Fruit fly (Drosophila melanogaster) whole organism, embryonic: ENCODE results near the gene Tomosyn.
A peak's percentile ranks its signal among the peaks of the same experiment; 100 is the strongest.

Source experiments
- B-H2 ChIP-seq: fragments of 200-800 bp; sonication (Bioruptor generic); optimal IDR thresholded peaks from 2 replicates; lab custom pipeline; 2018; ENCODE audit warnings: missing biosample characterization, mild to moderate bottlenecking, missing genetic modification characterization
- CG10147 ChIP-seq: fragments of 200-800 bp; sonication (Bioruptor generic); optimal IDR thresholded peaks from 2 replicates; lab custom pipeline; 2019; ENCODE audit warnings: missing biosample characterization, mild to moderate bottlenecking, missing genetic modification characterization, moderate library complexity
- CG10959 ChIP-seq: fragments of 200-800 bp; sonication (Bioruptor generic); IDR thresholded peaks from 2 replicates; pipeline ENCODE4 v1.3.6; 2022; ENCODE audit warnings: missing biosample characterization, missing genetic modification characterization
- CG11560 ChIP-seq: fragments of 200-800 bp; sonication (Bioruptor generic); IDR thresholded peaks from 3 replicates; pipeline ENCODE4 v1.3.6; 2022; ENCODE audit warnings: missing biosample characterization, missing genetic modification characterization
- CG12299 ChIP-seq: fragments of 200-800 bp; sonication (Bioruptor generic); optimal IDR thresholded peaks from 2 replicates; lab custom pipeline; 2018; ENCODE audit warnings: missing biosample characterization, mild to moderate bottlenecking, missing genetic modification characterization
- CG13424 ChIP-seq: fragments of 200-800 bp; sonication (Bioruptor generic); optimal IDR thresholded peaks from 2 replicates; lab custom pipeline; 2019; ENCODE audit warnings: missing biosample characterization, mild to moderate bottlenecking, missing genetic modification characterization, moderate library complexity
- CG15269 ChIP-seq: fragments of 200-800 bp; sonication (Bioruptor generic); optimal IDR thresholded peaks from 2 replicates; lab custom pipeline; 2018; ENCODE audit warnings: missing biosample characterization, mild to moderate bottlenecking, missing genetic modification characterization, moderate library complexity
- CG17361 ChIP-seq: fragments of 200-800 bp; sonication (Bioruptor generic); IDR thresholded peaks from 3 replicates; pipeline ENCODE4 v1.3.6; 2022; ENCODE audit warnings: missing biosample characterization, missing genetic modification characterization
- CG1832 ChIP-seq: fragments of 200-800 bp; sonication (Bioruptor generic); optimal IDR thresholded peaks from 2 replicates; lab custom pipeline; 2017; ENCODE audit warnings: missing biosample characterization, mild to moderate bottlenecking, missing genetic modification characterization, inconsistent platforms
- CG18476 ChIP-seq: fragments of 200-800 bp; sonication (Bioruptor generic); optimal IDR thresholded peaks from 2 replicates; lab custom pipeline; 2016; ENCODE audit warnings: missing biosample characterization, mild to moderate bottlenecking, missing genetic modification characterization
- CG18599 ChIP-seq: fragments of 200-800 bp; sonication (Bioruptor generic); optimal IDR thresholded peaks from 3 replicates; lab custom pipeline; 2017; ENCODE audit warnings: missing biosample characterization, missing genetic modification characterization, mild to moderate bottlenecking, moderate library complexity, missing genetic modification reagents
- CG30403 ChIP-seq: fragments of 200-800 bp; sonication (Bioruptor generic); optimal IDR thresholded peaks from 3 replicates; lab custom pipeline; 2016; ENCODE audit warnings: missing biosample characterization, missing genetic modification characterization
- CG31441 ChIP-seq: fragments of 200-800 bp; sonication (Bioruptor generic); IDR thresholded peaks from 2 replicates; pipeline ENCODE4 v1.3.6; 2022; ENCODE audit warnings: missing biosample characterization, missing genetic modification characterization
- CG3995 ChIP-seq: fragments of 200-800 bp; sonication (Bioruptor generic); optimal IDR thresholded peaks from 3 replicates; lab custom pipeline; 2016; ENCODE audit warnings: missing biosample characterization, missing genetic modification characterization
- CG43689 ChIP-seq: fragments of 200-800 bp; sonication (Bioruptor generic); IDR thresholded peaks from 2 replicates; pipeline ENCODE4 v1.3.6; 2022; ENCODE audit warnings: missing biosample characterization, missing genetic modification characterization
- CG4617 ChIP-seq: fragments of 200-800 bp; sonication (Bioruptor generic); optimal IDR thresholded peaks from 3 replicates; lab custom pipeline; 2016; ENCODE audit warnings: missing biosample characterization, missing genetic modification characterization, borderline replicate concordance
- CG6254 ChIP-seq: fragments of 200-800 bp; sonication (Bioruptor generic); optimal IDR thresholded peaks from 3 replicates; lab custom pipeline; 2017; ENCODE audit warnings: mild to moderate bottlenecking, missing biosample characterization, missing genetic modification reagents, missing genetic modification characterization
- CG6272 ChIP-seq: fragments of 200-800 bp; sonication (Bioruptor generic); IDR thresholded peaks from 2 replicates; pipeline ENCODE4 v1.3.6; 2022; ENCODE audit warnings: missing biosample characterization, missing genetic modification characterization
- D19B ChIP-seq: fragments of 200-800 bp; sonication (Bioruptor generic); optimal IDR thresholded peaks from 2 replicates; lab custom pipeline; 2017; ENCODE audit warnings: missing biosample characterization, mild to moderate bottlenecking, missing genetic modification characterization
- Dll ChIP-seq: fragments of 200-800 bp; sonication (Bioruptor generic); IDR thresholded peaks from 4 replicates; pipeline ENCODE4 v1.3.6; 2022; ENCODE audit warnings: missing biosample characterization, missing genetic modification characterization; ENCODE audit not compliant: partially characterized antibody
- HLHmδ ChIP-seq: fragments of 200-800 bp; sonication (Bioruptor generic); optimal IDR thresholded peaks from 2 replicates; lab custom pipeline; 2018; ENCODE audit warnings: missing biosample characterization, mild to moderate bottlenecking, missing genetic modification characterization, moderate library complexity
- Jarid2 ChIP-seq: fragments of 200-800 bp; sonication (Bioruptor generic); optimal IDR thresholded peaks from 3 replicates; lab custom pipeline; 2017; ENCODE audit warnings: mild to moderate bottlenecking, missing biosample characterization, missing genetic modification reagents, missing genetic modification characterization
- NC2β ChIP-seq: fragments of 200-800 bp; sonication (Bioruptor generic); optimal IDR thresholded peaks from 2 replicates; lab custom pipeline; 2016; ENCODE audit warnings: missing biosample characterization, missing genetic modification characterization
- Nf-YC ChIP-seq: fragments of 200-800 bp; optimal IDR thresholded peaks from 3 replicates; lab custom pipeline; 2019; ENCODE audit warnings: missing biosample characterization, mild to moderate bottlenecking, missing genetic modification characterization, moderate library complexity
- Pdp1 ChIP-seq, 2 experiments: fragments of 200-800 bp; sonication (Bioruptor generic); optimal IDR thresholded peaks; 3 replicates each; lab custom pipeline; 2016; ENCODE audit warnings: missing biosample characterization in 2 of 2, missing genetic modification characterization in 2 of 2, mild to moderate bottlenecking in 1 of 2, moderate library complexity in 1 of 2
- YL-1 ChIP-seq: fragments of 200-800 bp; sonication (Bioruptor generic); optimal IDR thresholded peaks from 3 replicates; lab custom pipeline; 2017; ENCODE audit warnings: missing biosample characterization, mild to moderate bottlenecking, missing genetic modification characterization
- btn ChIP-seq: fragments of 200-800 bp; sonication (Bioruptor generic); optimal IDR thresholded peaks from 2 replicates; lab custom pipeline; 2016; ENCODE audit warnings: missing biosample characterization, missing genetic modification characterization
- chif ChIP-seq, 2 experiments: fragments of 200-800 bp; sonication (Bioruptor generic); optimal IDR thresholded peaks; 3 replicates each; lab custom pipeline; 2016; ENCODE audit warnings: missing biosample characterization in 2 of 2, missing genetic modification characterization in 2 of 2
- crp ChIP-seq, 2 experiments: fragments of 200-800 bp; sonication (Bioruptor generic); optimal IDR thresholded peaks; 2 replicates in 1 of 2; 3 replicates in 1 of 2; lab custom pipeline; 2017; ENCODE audit warnings: missing biosample characterization in 2 of 2, missing genetic modification characterization in 2 of 2, mild to moderate bottlenecking in 1 of 2, moderate library complexity in 1 of 2
- dimm ChIP-seq: fragments of 200-800 bp; sonication (Bioruptor generic); IDR thresholded peaks from 2 replicates; pipeline ENCODE4 v1.3.6; 2022; ENCODE audit warnings: missing biosample characterization, missing genetic modification characterization
- emc ChIP-seq: fragments of 200-800 bp; sonication (Bioruptor generic); optimal IDR thresholded peaks from 2 replicates; lab custom pipeline; 2016; ENCODE audit warnings: missing biosample characterization, missing genetic modification characterization
- ems ChIP-seq: fragments of 200-800 bp; sonication (Bioruptor generic); optimal IDR thresholded peaks from 3 replicates; lab custom pipeline; 2016; ENCODE audit warnings: missing biosample characterization, missing genetic modification characterization
- ewg ChIP-seq: fragments of 200-800 bp; sonication (Bioruptor generic); optimal IDR thresholded peaks from 3 replicates; lab custom pipeline; 2017; ENCODE audit warnings: mild to moderate bottlenecking, missing biosample characterization, missing genetic modification reagents, missing genetic modification characterization
- gcm2 ChIP-seq: fragments of 200-800 bp; sonication (Bioruptor generic); optimal IDR thresholded peaks from 2 replicates; lab custom pipeline; 2016; ENCODE audit warnings: missing biosample characterization, missing genetic modification characterization
- gfzf ChIP-seq: fragments of 200-800 bp; sonication (Bioruptor generic); optimal IDR thresholded peaks from 2 replicates; lab custom pipeline; 2016; ENCODE audit warnings: missing biosample characterization, mild to moderate bottlenecking, missing genetic modification characterization, moderate library complexity
- hb ChIP-seq: fragments of 200-800 bp; sonication (Bioruptor generic); IDR thresholded peaks from 3 replicates; pipeline ENCODE4 v1.3.6; 2022; ENCODE audit warnings: missing biosample characterization, missing genetic modification characterization; ENCODE audit not compliant: partially characterized antibody
- lbe ChIP-seq: fragments of 200-800 bp; sonication (Bioruptor generic); optimal IDR thresholded peaks from 2 replicates; lab custom pipeline; 2016; ENCODE audit warnings: missing biosample characterization, mild to moderate bottlenecking, missing genetic modification characterization
- lilli ChIP-seq: fragments of 200-800 bp; sonication (Bioruptor generic); optimal IDR thresholded peaks from 3 replicates; lab custom pipeline; 2016; ENCODE audit warnings: missing biosample characterization, missing genetic modification characterization
- nerfin-1 ChIP-seq: fragments of 200-800 bp; sonication (Bioruptor generic); optimal IDR thresholded peaks from 3 replicates; lab custom pipeline; 2019; ENCODE audit warnings: missing biosample characterization, mild to moderate bottlenecking, missing genetic modification characterization, moderate library complexity
- p53 ChIP-seq: fragments of 200-800 bp; sonication (Bioruptor generic); optimal IDR thresholded peaks from 2 replicates; lab custom pipeline; 2016; ENCODE audit warnings: missing biosample characterization, missing genetic modification characterization
- peb ChIP-seq: fragments of 200-800 bp; sonication (Bioruptor generic); IDR thresholded peaks from 2 replicates; pipeline ENCODE4 v1.3.6; 2022; ENCODE audit warnings: missing biosample characterization, missing genetic modification characterization
- pfk ChIP-seq: fragments of 200-800 bp; sonication (Bioruptor generic); optimal IDR thresholded peaks from 2 replicates; lab custom pipeline; 2018; ENCODE audit warnings: missing biosample characterization, mild to moderate bottlenecking, missing genetic modification characterization, moderate library complexity
- ranshi ChIP-seq: fragments of 200-800 bp; sonication (Bioruptor generic); IDR thresholded peaks from 2 replicates; pipeline ENCODE4 v1.3.6; 2022; ENCODE audit warnings: missing biosample characterization, missing genetic modification characterization
- rib ChIP-seq: fragments of 200-800 bp; sonication (Bioruptor generic); IDR thresholded peaks from 2 replicates; pipeline ENCODE4 v1.3.6; 2022; ENCODE audit warnings: missing biosample characterization, missing genetic modification characterization
- tin ChIP-seq: fragments of 200-800 bp; sonication (Bioruptor generic); optimal IDR thresholded peaks from 3 replicates; lab custom pipeline; 2016; ENCODE audit warnings: missing biosample characterization, missing genetic modification characterization
- tll ChIP-seq, 2 experiments: fragments of 200-800 bp in 1 of 2; fragments of >200 bp in 1 of 2; sonication (Bioruptor generic) in 1 of 2; optimal IDR thresholded peaks; 2 replicates each; lab custom pipeline; 2017 to 2019; ENCODE audit warnings: missing biosample characterization in 2 of 2, missing genetic modification characterization in 2 of 2, mild to moderate bottlenecking in 1 of 2, moderate library complexity in 1 of 2
- toy ChIP-seq: fragments of 200-800 bp; sonication (Bioruptor generic); IDR thresholded peaks from 2 replicates; pipeline ENCODE4 v1.3.6; 2022; ENCODE audit warnings: missing biosample characterization, missing genetic modification characterization
- twi ChIP-seq: fragments of 200-800 bp; optimal IDR thresholded peaks from 2 replicates; lab custom pipeline; 2019; ENCODE audit warnings: missing biosample characterization, mild to moderate bottlenecking, missing genetic modification characterization, moderate library complexity

The Tomosyn gene

dm6 chrX:12591223-12592120, 39.9 kb upstream of the Tomosyn start (continued):
- TF ChIP-seq HLHmδ (peak; percentile 26), CG10959 (no peak), crp (GFP tag; optimal IDR thresholded peaks at IDR 0.05; lab: Kevin White, UChicago) (no peak), twi (tag; lab: Kevin White, UChicago) (peak; percentile 13), ems (GFP tag; lab: Kevin White, UChicago) (no peak), CG1832 (GFP tag; lab: Kevin White, UChicago) (no peak), tll (GFP tag; optimal IDR thresholded peaks at IDR 0.05; lab: Kevin White, UChicago) (no peak), YL-1 (GFP tag; lab: Kevin White, UChicago) (no peak), CG43689 (GFP tag; lab: Robert Waterston, UW) (no peak), CG6254 (GFP tag; lab: Kevin White, UChicago) (peak; percentile 4), toy (GFP tag; lab: Robert Waterston, UW) (no peak), CG10147 (GFP tag; lab: Kevin White, UChicago) (no peak), nerfin-1 (peak; percentile 45), btn (peak; percentile 40), CG13424 (tag; lab: Kevin White, UChicago) (peak; percentile 54), peb (GFP tag; lab: Robert Waterston, UW) (no peak), NC2β (GFP tag; lab: Kevin White, UChicago) (peak; percentile 23), B-H2 (GFP tag; lab: Kevin White, UChicago) (no peak), CG18599 (peak; percentile 37), hb (GFP tag; lab: Robert Waterston, UW) (no peak), CG4617 (GFP tag; lab: Kevin White, UChicago) (peak; percentile 74), lilli (GFP tag; lab: Kevin White, UChicago) (peak; percentile 25), dimm (GFP tag; lab: Robert Waterston, UW) (no peak), rib (GFP tag; lab: Robert Waterston, UW) (no peak), ewg (GFP tag; lab: Kevin White, UChicago) (peak; percentile 8), pfk (GFP tag; lab: Kevin White, UChicago) (no peak), CG3995 (GFP tag; lab: Kevin White, UChicago) (no peak), CG17361 (GFP tag; lab: Robert Waterston, UW) (peak; percentile 51; the same call in 1 of the 3 replicates), emc (GFP tag; lab: Kevin White, UChicago) (no peak), p53 (GFP tag; lab: Kevin White, UChicago) (peak; percentile 53), Pdp1 (GFP tag; optimal IDR thresholded peaks at IDR 0.05; lab: Kevin White, UChicago) (peak in 1 of 2 experiments; percentile 56), Jarid2 (GFP tag; lab: Kevin White, UChicago) (no peak), ranshi (GFP tag; lab: Robert Waterston, UW) (no peak), CG11560 (tag; lab: Robert Waterston, UW) (no peak), gfzf (GFP tag; lab: Kevin White, UChicago) (no peak), CG12299 (tag; lab: Kevin White, UChicago) (no peak), Nf-YC (tag; lab: Kevin White, UChicago) (peak; percentile 56), CG18476 (GFP tag; lab: Kevin White, UChicago) (peak; percentile 14), gcm2 (GFP tag; lab: Kevin White, UChicago) (no peak), CG31441 (peak; percentile 41; the same call in 1 of the 2 replicates), CG15269 (peak; percentile 57), Dll (GFP tag; lab: Robert Waterston, UW) (no peak), tin (GFP tag; lab: Kevin White, UChicago) (peak; percentile 46), CG30403 (peak; percentile 70), chif (GFP tag; optimal IDR thresholded peaks at IDR 0.05; lab: Kevin White, UChicago) (peak; percentile 31 to 55), D19B (no peak), lbe (GFP tag; lab: Kevin White, UChicago) (no peak), CG6272 (no peak)
